Worm (Caenorhabditis elegans): ENCODE measurements around the gene usp-46.

DNA sequence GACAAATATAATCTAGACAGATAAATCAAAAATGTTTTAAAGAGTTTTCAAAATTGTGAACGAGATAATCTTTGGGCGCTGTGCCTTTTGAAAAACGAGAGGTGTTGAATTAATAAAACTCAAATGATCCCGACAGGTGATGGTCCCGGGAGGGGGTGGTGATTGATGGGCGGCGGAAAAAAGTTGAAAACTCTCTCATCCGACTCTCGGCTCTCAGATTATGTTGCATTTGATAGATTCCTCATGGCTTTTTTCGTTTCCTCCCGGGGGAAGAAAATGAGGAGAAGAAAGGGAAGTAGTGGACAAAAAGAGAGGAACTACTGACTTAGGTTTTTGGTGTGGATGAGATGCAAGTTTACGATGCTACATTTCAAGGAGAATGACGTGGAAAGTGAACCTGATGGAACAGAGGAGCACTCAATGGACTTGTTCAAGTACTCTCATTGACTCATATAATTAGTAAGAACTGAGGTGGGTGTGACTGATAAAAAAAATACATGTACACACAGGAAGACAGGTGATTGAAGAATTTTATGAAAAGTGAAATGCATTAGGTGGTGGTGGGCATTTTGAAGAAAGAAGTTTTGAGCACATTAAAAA is 45.0 kb upstream of the usp-46 start:
- TF ChIP-seq lin-39 (tag; optimal IDR thresholded peaks at IDR 0.05), result no peak
- TF ChIP-seq ama-1 (optimal IDR thresholded peaks at IDR 0.05), result no peak
- no peak for TF ChIP-seq nhr-237 (tag; optimal IDR thresholded peaks at IDR 0.05)
- no peak for TF ChIP-seq ceh-82 (tag; optimal IDR thresholded peaks at IDR 0.05)
- TF ChIP-seq nhr-12 (tag; optimal IDR thresholded peaks at IDR 0.05), result no peak
- no peak for TF ChIP-seq mdl-1 (tag; optimal IDR thresholded peaks at IDR 0.05)
- TF ChIP-seq dmd-4 (tag; optimal IDR thresholded peaks at IDR 0.05), result no peak
- TF ChIP-seq ztf-4 (tag; optimal IDR thresholded peaks at IDR 0.05), result no peak
- no peak for TF ChIP-seq snpc-4 (tag; optimal IDR thresholded peaks at IDR 0.05)
- no peak for TF ChIP-seq ztf-11 (tag; optimal IDR thresholded peaks at IDR 0.05)
- no peak for TF ChIP-seq nhr-11 (tag; optimal IDR thresholded peaks at IDR 0.05)

All from whole organism, L2 larva.